Fruit fly (Drosophila melanogaster) whole organism, prepupa: ENCODE measurements around the gene CG6163.

Experiments
- CG10631 ChIP-seq: fragments of 200-800 bp; sonication (Bioruptor generic); optimal IDR thresholded peaks from 2 replicates; lab custom pipeline; 2016; ENCODE audit warnings: missing biosample characterization, missing genetic modification characterization
- CG11294 ChIP-seq: fragments of 200-800 bp; sonication (Bioruptor generic); IDR thresholded peaks from 2 replicates; pipeline ENCODE4 v1.3.6; 2022; ENCODE audit warnings: missing biosample characterization, missing genetic modification characterization
- CG11762 ChIP-seq: fragments of 200-800 bp; sonication (Bioruptor generic); optimal IDR thresholded peaks from 3 replicates; lab custom pipeline; 2016; ENCODE audit warnings: missing biosample characterization, missing genetic modification characterization; ENCODE audit not compliant: insufficient read depth
- CG3032 ChIP-seq: fragments of 200-800 bp; optimal IDR thresholded peaks from 2 replicates; lab custom pipeline; 2019; ENCODE audit warnings: missing biosample characterization, mild to moderate bottlenecking, missing genetic modification characterization, moderate library complexity
- CG31627 ChIP-seq: fragments of 200-800 bp; sonication (Bioruptor generic); optimal IDR thresholded peaks from 3 replicates; lab custom pipeline; 2016; ENCODE audit warnings: missing biosample characterization, missing genetic modification characterization
- CG6163 ChIP-seq: fragments of 200-800 bp; sonication (Bioruptor generic); IDR thresholded peaks from 3 replicates; pipeline ENCODE4 v1.3.6; 2022; ENCODE audit warnings: missing biosample characterization, missing genetic modification characterization
- CG6792 ChIP-seq: fragments of 200-800 bp; sonication (Bioruptor generic); optimal IDR thresholded peaks from 3 replicates; lab custom pipeline; 2016; ENCODE audit warnings: missing biosample characterization, missing genetic modification characterization
- CG6854 ChIP-seq: fragments of 200-800 bp; sonication (Bioruptor generic); optimal IDR thresholded peaks from 2 replicates; lab custom pipeline; 2017; ENCODE audit warnings: missing biosample characterization, mild to moderate bottlenecking, missing genetic modification characterization
- CG7368 ChIP-seq: fragments of 200-800 bp; sonication (Bioruptor generic); optimal IDR thresholded peaks from 3 replicates; lab custom pipeline; 2016; ENCODE audit warnings: missing biosample characterization, missing genetic modification characterization
- CG8632 ChIP-seq: fragments of 200-800 bp; sonication (Bioruptor generic); optimal IDR thresholded peaks from 3 replicates; lab custom pipeline; 2016; ENCODE audit warnings: missing biosample characterization, missing genetic modification characterization
- Eip75B ChIP-seq: fragments of 200-800 bp; sonication (Bioruptor generic); optimal IDR thresholded peaks from 3 replicates; lab custom pipeline; 2016; ENCODE audit warnings: missing biosample characterization, missing genetic modification characterization
- Eip78C ChIP-seq: fragments of 200-800 bp; sonication (Bioruptor generic); peaks from one replicate; lab custom pipeline; 2016; ENCODE audit warnings: missing biosample characterization, missing genetic modification characterization
- Met ChIP-seq: fragments of 200-800 bp; sonication (Bioruptor generic); optimal IDR thresholded peaks from 3 replicates; lab custom pipeline; 2016; ENCODE audit warnings: missing biosample characterization, missing genetic modification characterization
- OdsH ChIP-seq: fragments of 200-800 bp; sonication (Bioruptor generic); optimal IDR thresholded peaks from 3 replicates; lab custom pipeline; 2016; ENCODE audit warnings: missing biosample characterization, missing genetic modification characterization
- Smox ChIP-seq: fragments of 200-800 bp; sonication (Bioruptor generic); optimal IDR thresholded peaks from 3 replicates; lab custom pipeline; 2016; ENCODE audit warnings: missing biosample characterization, missing genetic modification characterization
- Sox102F ChIP-seq: fragments of 200-800 bp; sonication (Bioruptor generic); optimal IDR thresholded peaks from 2 replicates; lab custom pipeline; 2016; ENCODE audit warnings: missing biosample characterization, mild to moderate bottlenecking, missing genetic modification characterization
- achi ChIP-seq: fragments of 200-800 bp; sonication (Bioruptor generic); optimal IDR thresholded peaks from 3 replicates; lab custom pipeline; 2016; ENCODE audit warnings: missing biosample characterization, missing genetic modification characterization
- acj6 ChIP-seq: fragments of 200-800 bp; sonication (Bioruptor generic); optimal IDR thresholded peaks from 3 replicates; lab custom pipeline; 2016; ENCODE audit warnings: missing biosample characterization, missing genetic modification characterization
- cyc ChIP-seq: fragments of 200-800 bp; sonication (Bioruptor generic); optimal IDR thresholded peaks from 3 replicates; lab custom pipeline; 2016; ENCODE audit warnings: missing biosample characterization, missing genetic modification characterization
- dsx ChIP-seq: fragments of 200-800 bp; optimal IDR thresholded peaks from 3 replicates; lab custom pipeline; 2019; ENCODE audit warnings: missing biosample characterization, mild to moderate bottlenecking, missing genetic modification characterization, moderate library complexity; ENCODE audit not compliant: poor library complexity, severe bottlenecking
- fkh ChIP-seq: fragments of 200-800 bp; sonication (Bioruptor generic); optimal IDR thresholded peaks from 3 replicates; lab custom pipeline; 2017; ENCODE audit warnings: missing biosample characterization, mild to moderate bottlenecking, missing genetic modification characterization, moderate library complexity
- net ChIP-seq: fragments of 200-800 bp; sonication (Bioruptor generic); optimal IDR thresholded peaks from 3 replicates; lab custom pipeline; 2016; ENCODE audit warnings: missing biosample characterization, missing genetic modification characterization
- pdm3 ChIP-seq: fragments of 200-800 bp; sonication (Bioruptor generic); optimal IDR thresholded peaks from 3 replicates; lab custom pipeline; 2016; ENCODE audit warnings: missing biosample characterization, missing genetic modification characterization
- spab ChIP-seq: fragments of 200-800 bp; sonication (Bioruptor generic); optimal IDR thresholded peaks from 2 replicates; lab custom pipeline; 2017; ENCODE audit warnings: missing biosample characterization, mild to moderate bottlenecking, missing genetic modification characterization, missing genetic modification reagents
- ss ChIP-seq, 2 experiments: fragments of 200-800 bp; sonication (Bioruptor generic); optimal IDR thresholded peaks; 2 replicates in 1 of 2; 3 replicates in 1 of 2; lab custom pipeline; 2017 to 2018; ENCODE audit warnings: mild to moderate bottlenecking in 2 of 2, missing biosample characterization in 2 of 2, missing genetic modification characterization in 2 of 2, moderate library complexity in 1 of 2
- svp ChIP-seq: fragments of 200-800 bp; sonication (Bioruptor generic); peaks from one replicate; lab custom pipeline; 2016; ENCODE audit warnings: missing biosample characterization, missing genetic modification characterization
- topi ChIP-seq: fragments of 200-800 bp; sonication (Bioruptor generic); optimal IDR thresholded peaks from 3 replicates; lab custom pipeline; 2016; ENCODE audit warnings: missing biosample characterization, missing genetic modification characterization

CG6163 gene

DNA sequence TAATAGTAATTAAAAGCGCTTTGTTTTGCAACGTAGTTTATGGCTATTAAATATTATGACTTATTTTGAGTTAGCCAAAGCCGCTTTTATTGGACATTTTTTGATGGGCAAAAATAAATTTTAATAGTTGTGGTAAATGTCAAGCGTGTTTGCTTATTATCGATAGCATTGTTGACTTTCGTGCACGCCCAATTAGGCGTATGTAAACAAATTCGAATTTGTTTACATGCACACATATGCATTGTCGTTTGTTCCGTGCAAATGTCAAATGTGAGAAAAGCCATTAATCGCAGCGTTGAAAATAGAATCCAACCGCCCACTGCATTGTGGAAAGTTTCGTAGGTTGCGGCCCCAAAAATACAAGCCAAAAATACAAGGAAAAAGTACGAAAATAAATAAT, 19.1 kb downstream of the CG6163 start:
- TF ChIP-seq fkh (GFP tag; lab: Kevin White, UChicago) (peak; percentile 50), topi (GFP tag; lab: Kevin White, UChicago) (no peak), svp (GFP tag; lab: Kevin White, UChicago) (no peak)

DNA sequence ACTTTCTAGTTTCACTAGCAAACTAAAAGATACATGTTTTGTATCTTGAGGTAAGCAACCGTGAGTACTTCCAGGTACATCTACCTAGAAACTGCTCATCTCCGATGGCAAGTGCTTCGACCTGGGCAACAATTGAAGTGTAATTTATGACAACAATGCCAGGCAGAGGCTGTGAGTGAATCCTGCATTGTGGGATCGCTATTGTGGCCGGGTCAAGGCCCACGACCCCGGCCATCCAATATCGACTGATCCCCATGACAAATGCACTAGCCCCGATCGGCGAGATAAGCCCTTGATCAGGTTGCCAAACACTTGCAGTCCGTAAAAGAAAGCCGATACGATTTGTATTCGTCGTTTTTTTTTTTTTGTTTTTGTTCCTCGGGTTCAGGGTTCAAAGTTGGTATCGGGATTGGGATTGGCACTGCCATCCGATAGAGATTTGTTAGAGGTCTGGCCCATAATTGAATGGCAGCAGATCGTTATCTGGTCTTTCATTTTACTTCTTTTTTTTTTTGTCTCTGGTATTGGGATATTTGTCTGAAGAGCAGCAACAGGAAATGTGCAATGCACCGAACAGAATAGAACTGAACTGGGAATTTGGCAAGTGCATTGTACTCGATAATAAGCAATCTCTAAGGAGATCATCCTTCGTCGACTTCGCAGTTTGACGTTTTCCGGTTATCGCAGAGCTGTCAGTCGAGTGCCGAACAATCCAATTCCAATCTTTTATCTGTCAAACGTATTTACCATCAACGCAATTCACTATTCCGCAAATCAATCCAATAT, 20.0 kb downstream of the CG6163 start:
- TF ChIP-seq CG31627 (no peak), svp (GFP tag; lab: Kevin White, UChicago) (peak; percentile 59)

DNA sequence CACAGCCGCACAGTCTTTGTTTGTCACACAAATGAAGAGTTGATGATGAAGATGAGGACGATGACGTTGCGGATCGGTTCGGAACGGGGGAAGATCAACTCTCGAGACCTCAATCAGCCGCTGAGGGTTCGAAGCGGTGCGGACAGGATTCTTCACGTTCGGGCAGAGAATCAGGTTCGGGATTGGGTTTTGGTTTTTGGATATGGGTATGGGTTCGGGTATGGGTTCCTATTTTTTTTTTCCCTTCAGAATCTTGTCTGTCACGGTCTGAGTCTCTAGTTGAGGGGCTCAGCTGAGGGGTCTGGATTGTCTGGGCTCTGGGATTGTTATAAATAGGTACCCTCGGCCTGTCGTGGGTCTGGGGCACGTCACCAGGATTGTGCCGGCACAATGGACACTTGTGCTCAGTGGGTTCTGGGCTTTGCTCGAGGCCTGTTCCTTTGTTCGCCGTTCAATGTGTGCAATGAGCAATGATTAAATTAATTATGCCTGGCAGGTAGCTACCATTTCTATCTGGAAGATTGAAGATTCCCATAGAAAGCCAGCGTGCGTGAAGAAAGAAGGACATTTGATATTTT, 21.0 kb downstream of the CG6163 start:
- peak; percentile 58 for TF ChIP-seq svp (GFP tag; lab: Kevin White, UChicago)
- TF ChIP-seq Eip78C (GFP tag; lab: Kevin White, UChicago): peak; percentile 52
- no peak for TF ChIP-seq spab (GFP tag; lab: Kevin White, UChicago)
- TF ChIP-seq CG6163 (GFP tag; lab: Robert Waterston, UW): 0 out of 3 replicates have a peak, but pooled peaks have one; percentile 11
- TF ChIP-seq ss (GFP tag; optimal IDR thresholded peaks at IDR 0.05; lab: Kevin White, UChicago): peak in 1 of 2 experiments; percentile 2
- TF ChIP-seq, all 60 proteins: peak for 4

DNA sequence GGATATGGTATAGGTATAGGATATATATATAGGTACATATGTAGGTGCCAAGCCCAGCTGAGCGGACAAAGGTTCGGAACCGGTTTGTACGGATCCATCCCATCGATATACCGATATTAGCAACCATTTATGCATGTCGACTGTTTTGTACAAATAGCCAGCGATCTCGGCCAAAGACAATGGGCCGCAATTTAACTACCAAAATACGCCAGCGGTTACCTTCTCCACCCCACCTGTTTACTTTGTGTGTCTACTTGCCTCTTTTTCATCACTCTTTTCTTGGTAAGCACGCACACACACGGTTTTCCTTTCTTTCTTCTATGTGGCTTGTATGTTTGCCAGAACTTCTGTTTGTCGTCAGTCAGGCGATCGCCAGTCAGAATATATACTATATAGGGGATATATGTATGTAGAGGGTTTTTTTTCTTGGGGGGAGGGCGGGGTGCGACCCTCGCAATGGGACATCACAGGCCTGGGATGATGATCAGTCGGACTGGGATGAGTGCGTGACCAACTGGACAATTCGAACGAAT, 22.1 kb downstream of the CG6163 start:
- TF ChIP-seq cyc (GFP tag; lab: Kevin White, UChicago) (no peak), CG7368 (GFP tag; lab: Kevin White, UChicago) (no peak), fkh (GFP tag; lab: Kevin White, UChicago) (peak; percentile 70), svp (GFP tag; lab: Kevin White, UChicago) (peak; percentile 2), CG10631 (GFP tag; lab: Kevin White, UChicago) (no peak), Eip78C (GFP tag; lab: Kevin White, UChicago) (peak; percentile 69), CG11294 (no peak), CG6792 (no peak), dsx (GFP tag; lab: Kevin White, UChicago) (peak; percentile 43), ss (GFP tag; optimal IDR thresholded peaks at IDR 0.05; lab: Kevin White, UChicago) (peak; percentile 14 to 89), OdsH (GFP tag; lab: Kevin White, UChicago) (no peak), CG3032 (tag; lab: Kevin White, UChicago) (no peak)

DNA sequence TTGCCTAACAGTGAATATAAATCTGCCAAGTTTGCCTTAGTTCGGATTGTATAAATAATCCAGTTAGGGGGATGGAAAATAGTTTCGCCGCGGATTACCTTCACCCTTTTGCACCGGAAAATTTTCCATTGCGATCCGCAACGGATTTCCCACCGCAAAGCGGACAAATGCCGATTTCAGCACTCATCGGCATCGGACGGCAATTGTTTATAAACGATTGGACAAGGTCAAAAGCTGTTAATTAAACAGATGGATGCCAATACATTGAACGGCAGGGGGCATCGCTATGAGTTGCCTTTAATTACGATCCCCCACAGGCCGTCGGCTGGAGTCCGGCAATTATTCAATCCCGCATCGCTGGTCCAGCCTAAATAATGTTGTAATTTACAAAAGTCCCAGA, 22.8 kb downstream of the CG6163 start:
- no peak for TF ChIP-seq Met (GFP tag; lab: Kevin White, UChicago)
- TF ChIP-seq OdsH (GFP tag; lab: Kevin White, UChicago): no peak
- no peak for TF ChIP-seq CG6854 (GFP tag; lab: Kevin White, UChicago)
- TF ChIP-seq CG8632 (GFP tag; lab: Kevin White, UChicago): no peak
- TF ChIP-seq fkh (GFP tag; lab: Kevin White, UChicago): no peak
- TF ChIP-seq net (GFP tag; lab: Kevin White, UChicago): no peak

DNA sequence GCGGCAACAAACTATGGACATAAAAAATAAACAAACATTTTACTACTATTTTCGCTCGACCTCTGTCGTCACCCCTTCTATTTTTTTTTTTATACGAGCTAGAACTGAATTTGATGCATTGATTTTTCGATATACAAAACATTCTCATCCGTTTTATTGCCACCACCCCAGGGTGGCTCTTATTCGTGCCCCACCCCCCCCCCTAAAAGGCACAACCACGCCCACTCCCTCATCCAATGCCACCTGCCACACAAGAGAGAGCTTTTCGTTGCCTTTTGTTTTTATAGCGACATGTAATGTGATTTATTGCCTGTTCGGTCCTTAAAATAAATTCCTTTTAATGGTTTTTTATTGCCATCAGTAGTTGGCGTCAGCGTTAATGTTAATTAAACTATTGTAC, 25.4 kb downstream of the CG6163 start:
- no peak for TF ChIP-seq CG11762 (GFP tag; lab: Kevin White, UChicago)
- no peak for TF ChIP-seq topi (GFP tag; lab: Kevin White, UChicago)
- no peak for TF ChIP-seq Sox102F (GFP tag; lab: Kevin White, UChicago)
- no peak for TF ChIP-seq net (GFP tag; lab: Kevin White, UChicago)
- TF ChIP-seq Eip75B (GFP tag; lab: Kevin White, UChicago): no peak
- no peak for TF ChIP-seq OdsH (GFP tag; lab: Kevin White, UChicago)
- no peak for TF ChIP-seq Smox (GFP tag; lab: Kevin White, UChicago)
- no peak for TF ChIP-seq achi (GFP tag; lab: Kevin White, UChicago)
- TF ChIP-seq CG7368 (GFP tag; lab: Kevin White, UChicago): no peak
- no peak for TF ChIP-seq pdm3 (GFP tag; lab: Kevin White, UChicago)
- no peak for TF ChIP-seq acj6 (GFP tag; lab: Kevin White, UChicago)
